Worm (Caenorhabditis elegans): ENCODE measurements around the gene dct-15.

dct-15 gene

DNA sequence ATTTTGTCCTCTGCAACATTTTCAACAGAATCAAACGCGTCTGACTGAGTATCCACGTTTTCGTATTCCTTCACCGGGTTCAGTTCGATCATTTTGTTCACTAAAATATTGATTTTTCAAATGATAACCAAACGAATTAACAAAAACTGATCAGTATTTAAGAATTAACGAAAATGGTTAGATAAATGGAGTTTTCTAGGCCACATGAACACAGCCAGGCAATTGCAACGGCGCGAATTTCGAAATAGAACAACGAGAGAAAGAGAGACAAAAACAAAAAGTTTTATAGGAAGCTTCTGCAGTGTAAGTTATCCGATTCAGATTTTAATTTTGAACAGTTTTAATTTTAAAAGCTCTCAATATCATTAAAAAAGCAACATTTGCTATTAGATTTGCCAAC lies 33.0 kb downstream of the dct-15 start, which contains the start of gene sna-2:
Gene sna-2 (minus strand): TSS at position 100 of the 400 bp plus-strand sequence.
- TF ChIP-seq cnd-1 (tag; optimal IDR thresholded peaks at IDR 0.05) (no peak), M03D4.4 (tag; optimal IDR thresholded peaks at IDR 0.05) (no peak), ces-1 (GFP tag; optimal IDR thresholded peaks at IDR 0.05) (peak; percentile 47), unc-120 (tag; optimal IDR thresholded peaks at IDR 0.05; ENCODE audit: poor library complexity, severe bottlenecking) (no peak), sptf-1 (tag; optimal IDR thresholded peaks at IDR 0.05) (no peak), elt-1 (tag; optimal IDR thresholded peaks at IDR 0.05; ENCODE audit: borderline replicate concordance, insufficient read depth) (no peak), lin-32 (GFP tag; optimal IDR thresholded peaks at IDR 0.05) (no peak), nhr-237 (tag; optimal IDR thresholded peaks at IDR 0.05) (peak; percentile 26), tbx-8 (GFP tag; optimal IDR thresholded peaks at IDR 0.05) (no peak), ceh-43 (GFP tag; optimal IDR thresholded peaks at IDR 0.05) (no peak), drap-1 (GFP tag; optimal IDR thresholded peaks at IDR 0.05) (no peak), ham-2 (GFP tag; optimal IDR thresholded peaks at IDR 0.05) (no peak), mep-1 (tag; optimal IDR thresholded peaks at IDR 0.05) (peak; percentile 32), sem-2 (GFP tag; optimal IDR thresholded peaks at IDR 0.05) (no peak), unc-39 (tag; optimal IDR thresholded peaks at IDR 0.05) (no peak)

DNA sequence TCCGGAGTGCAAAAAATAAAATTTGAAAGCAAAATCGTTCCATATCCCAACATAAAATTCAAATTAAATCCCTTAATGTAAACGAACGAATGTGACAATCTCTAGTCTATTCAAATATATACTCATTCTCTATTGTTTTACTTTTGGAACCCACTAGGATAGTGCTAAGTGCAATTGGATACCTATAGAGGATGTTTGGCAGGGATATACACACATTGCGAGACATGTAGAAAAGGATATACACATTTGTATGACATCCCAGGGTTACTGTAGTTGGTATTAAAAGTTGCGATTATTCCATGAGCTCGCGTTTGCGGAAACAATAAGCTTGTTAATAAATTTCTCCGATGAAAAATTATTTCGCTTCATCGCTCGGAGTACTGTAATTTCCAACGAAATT lies 37.1 kb downstream of the dct-15 start:
- no peak for TF ChIP-seq hlh-1 (tag; optimal IDR thresholded peaks at IDR 0.05)
- no peak for TF ChIP-seq mab-5 (tag; optimal IDR thresholded peaks at IDR 0.05)
- TF ChIP-seq nhr-2 (tag; optimal IDR thresholded peaks at IDR 0.05), result peak; percentile 42
- no peak for TF ChIP-seq nhr-12 (tag; optimal IDR thresholded peaks at IDR 0.05)
- TF ChIP-seq ceh-39 (tag; optimal IDR thresholded peaks at IDR 0.05), result peak; percentile 13
- TF ChIP-seq bed-3 (GFP tag; optimal IDR thresholded peaks at IDR 0.05), result no peak
- TF ChIP-seq ham-2 (GFP tag; optimal IDR thresholded peaks at IDR 0.05), result no peak
- TF ChIP-seq ceh-83 (GFP tag; optimal IDR thresholded peaks at IDR 0.05), result no peak
- no peak for TF ChIP-seq nhr-76 (tag; optimal IDR thresholded peaks at IDR 0.05)
- no peak for TF ChIP-seq nhr-28 (tag; optimal IDR thresholded peaks at IDR 0.05)
- no peak for TF ChIP-seq zip-8 (tag; optimal IDR thresholded peaks at IDR 0.05)
- TF ChIP-seq unc-120 (tag; optimal IDR thresholded peaks at IDR 0.05; ENCODE audit: poor library complexity, severe bottlenecking), result no peak
- TF ChIP-seq lsy-2 (tag; optimal IDR thresholded peaks at IDR 0.05), result peak; percentile 78
- no peak for TF ChIP-seq sptf-1 (tag; optimal IDR thresholded peaks at IDR 0.05)
- TF ChIP-seq cnd-1 (tag; optimal IDR thresholded peaks at IDR 0.05), result peak; percentile 50
- no peak for TF ChIP-seq blmp-1 (tag; optimal IDR thresholded peaks at IDR 0.05)
- TF ChIP-seq ceh-43 (GFP tag; optimal IDR thresholded peaks at IDR 0.05), result peak; percentile 2

DNA sequence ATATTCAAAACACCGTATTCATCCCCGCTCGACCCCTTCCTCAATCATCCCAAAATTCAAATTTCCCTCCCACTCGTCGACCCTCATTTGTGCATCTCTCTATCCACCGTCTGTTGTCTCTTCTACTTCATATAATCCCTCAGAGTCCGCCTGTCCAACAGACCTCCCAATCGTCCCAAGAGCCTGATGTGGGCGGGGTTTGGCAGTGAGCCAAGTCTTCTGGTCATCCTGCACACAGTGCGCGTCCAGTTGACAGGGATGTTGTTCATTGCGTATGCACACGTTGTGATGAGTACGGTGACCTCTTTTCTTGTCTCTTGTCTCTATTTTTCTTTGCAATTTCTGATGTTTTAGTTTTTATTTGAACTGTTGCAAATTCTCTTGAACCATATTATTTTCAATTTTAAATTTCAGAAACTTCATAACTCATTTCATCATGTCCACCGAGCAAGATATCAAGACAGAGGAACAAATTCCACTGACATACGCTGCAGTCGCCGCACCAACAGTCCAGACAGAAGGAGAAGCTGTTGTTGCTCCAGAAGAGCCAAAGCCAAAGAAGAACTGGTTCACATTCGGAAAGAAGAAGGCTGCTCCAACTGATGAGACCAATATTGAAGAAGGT lies 38.3 kb downstream of the dct-15 start, which contains the start of gene cav-1:
Gene cav-1 (plus strand): TSS at position 415 of the 625 bp plus-strand sequence.
- TF ChIP-seq nhr-2 (tag; optimal IDR thresholded peaks at IDR 0.05) (peak; percentile 40), mep-1 (tag; optimal IDR thresholded peaks at IDR 0.05) (no peak), cnd-1 (tag; optimal IDR thresholded peaks at IDR 0.05) (peak; percentile 82), nhr-76 (tag; optimal IDR thresholded peaks at IDR 0.05) (no peak), ceh-83 (GFP tag; optimal IDR thresholded peaks at IDR 0.05) (peak; percentile 22), sptf-1 (tag; optimal IDR thresholded peaks at IDR 0.05) (no peak), drap-1 (GFP tag; optimal IDR thresholded peaks at IDR 0.05) (peak; percentile 30), nhr-237 (tag; optimal IDR thresholded peaks at IDR 0.05) (no peak), sem-2 (GFP tag; optimal IDR thresholded peaks at IDR 0.05) (no peak), lin-13 (tag; optimal IDR thresholded peaks at IDR 0.05) (peak; percentile 10), flh-1 (GFP tag; optimal IDR thresholded peaks at IDR 0.05) (no peak), ceh-39 (tag; optimal IDR thresholded peaks at IDR 0.05) (peak; percentile 64), unc-120 (tag; optimal IDR thresholded peaks at IDR 0.05; ENCODE audit: poor library complexity, severe bottlenecking) (no peak), bed-3 (GFP tag; optimal IDR thresholded peaks at IDR 0.05) (no peak), lin-32 (GFP tag; optimal IDR thresholded peaks at IDR 0.05) (peak; percentile 57), snpc-4 (tag; optimal IDR thresholded peaks at IDR 0.05) (no peak), unc-62 (GFP tag; optimal IDR thresholded peaks at IDR 0.05) (peak; percentile 52), lsy-2 (tag; optimal IDR thresholded peaks at IDR 0.05) (peak; percentile 14), nhr-28 (tag; optimal IDR thresholded peaks at IDR 0.05) (no peak), ztf-11 (tag; optimal IDR thresholded peaks at IDR 0.05) (peak; percentile 65), nhr-12 (tag; optimal IDR thresholded peaks at IDR 0.05) (no peak), tbx-8 (GFP tag; optimal IDR thresholded peaks at IDR 0.05) (no peak), hlh-1 (tag; optimal IDR thresholded peaks at IDR 0.05) (peak; percentile 72), mls-2 (tag; optimal IDR thresholded peaks at IDR 0.05) (peak; percentile 63), ceh-43 (GFP tag; optimal IDR thresholded peaks at IDR 0.05) (no peak)
